Fruit fly (Drosophila melanogaster) S2 (cell line): ENCODE results near the gene sol.

ENCODE experiments used
- CG8478 ChIP-seq: fragments of >200 bp; optimal IDR thresholded peaks from 2 replicates; lab custom pipeline; 2018
- CTCF ChIP-seq, 2 experiments: fragments of >200 bp; optimal IDR thresholded peaks; 2 replicates each; lab custom pipeline; 2018

- TF ChIP-seq CG8478 (no peak), CTCF (optimal IDR thresholded peaks at IDR 0.05; lab: Kevin White, UChicago) (peak in 1 of 2 experiments; percentile 25)
Observed at dm6 chrX:21339476-21339931, 10.6 kb upstream of the sol start, which contains the start of the genes tty and fliI.
